Worm (Caenorhabditis elegans) whole organism, L3 larva: ENCODE results near the gene nas-17.

Source experiments
- R02D3.7 ChIP-seq: fragments of 150-350 bp; optimal IDR thresholded peaks from 2 replicates; lab custom pipeline; 2014; ENCODE audit warnings: missing biosample characterization, missing genetic modification characterization
- ZK546.5 ChIP-seq: sonication (generic microtip); optimal IDR thresholded peaks from 2 replicates; lab custom pipeline; 2017; ENCODE audit warnings: missing biosample characterization, missing genetic modification characterization
- aly-2 ChIP-seq: fragments of 150-350 bp; optimal IDR thresholded peaks from 2 replicates; lab custom pipeline; 2014; ENCODE audit warnings: missing biosample characterization, missing genetic modification characterization
- ceh-16 ChIP-seq: sonication (generic microtip); optimal IDR thresholded peaks from 2 replicates; lab custom pipeline; 2017; ENCODE audit warnings: missing biosample characterization, missing genetic modification characterization
- ceh-28 ChIP-seq: fragments of 150-350 bp; optimal IDR thresholded peaks from 2 replicates; lab custom pipeline; 2014; ENCODE audit warnings: missing biosample characterization, missing genetic modification reagents, missing genetic modification characterization
- ceh-82 ChIP-seq: fragments of 150-350 bp; optimal IDR thresholded peaks from 2 replicates; lab custom pipeline; 2014; ENCODE audit warnings: missing biosample characterization, missing genetic modification characterization
- ceh-9 ChIP-seq: sonication (generic microtip); optimal IDR thresholded peaks from 2 replicates; lab custom pipeline; 2018; ENCODE audit warnings: missing biosample characterization, missing genetic modification characterization
- egl-27 ChIP-seq: sonication (generic microtip); optimal IDR thresholded peaks from 4 replicates; lab custom pipeline; 2017; ENCODE audit warnings: missing biosample characterization, missing genetic modification reagents, missing genetic modification characterization
- egl-5 ChIP-seq: fragments of 150-350 bp; optimal IDR thresholded peaks from 2 replicates; lab custom pipeline; 2017; ENCODE audit warnings: missing biosample characterization, missing genetic modification reagents, missing genetic modification characterization, inconsistent platforms
- elt-2 ChIP-seq: sonication (generic microtip); optimal IDR thresholded peaks from 2 replicates; lab custom pipeline; 2016; ENCODE audit warnings: missing genetic modification reagents, mild to moderate bottlenecking, missing genetic modification characterization, missing compliant biosample characterization
- elt-3 ChIP-seq, 3 experiments: fragments of 150-350 bp in 1 of 3; sonication (generic microtip) in 2 of 3; optimal IDR thresholded peaks; 2 replicates in 2 of 3; 4 replicates in 1 of 3; lab custom pipeline; 2014 to 2017; ENCODE audit warnings: missing biosample characterization in 3 of 3, missing genetic modification characterization in 3 of 3
- fkh-10 ChIP-seq: sonication (generic microtip); optimal IDR thresholded peaks from 2 replicates; lab custom pipeline; 2017; ENCODE audit warnings: missing biosample characterization, missing genetic modification reagents, missing genetic modification characterization
- fos-1 ChIP-seq: fragments of 150-350 bp; optimal IDR thresholded peaks from 2 replicates; lab custom pipeline; 2014; ENCODE audit warnings: missing biosample characterization, missing genetic modification characterization
- hmg-11 ChIP-seq: sonication (generic microtip); optimal IDR thresholded peaks from 2 replicates; lab custom pipeline; 2016; ENCODE audit warnings: missing genetic modification characterization, missing compliant biosample characterization
- jun-1 ChIP-seq: fragments of 150-350 bp; optimal IDR thresholded peaks from 2 replicates; lab custom pipeline; 2014; ENCODE audit warnings: missing biosample characterization, missing genetic modification reagents, missing genetic modification characterization
- lin-39 ChIP-seq: fragments of 150-350 bp; optimal IDR thresholded peaks from 2 replicates; lab custom pipeline; 2018; ENCODE audit warnings: missing biosample characterization, missing genetic modification reagents, missing genetic modification characterization
- nfya-1 ChIP-seq: sonication (generic microtip); optimal IDR thresholded peaks from 2 replicates; lab custom pipeline; 2017; ENCODE audit warnings: missing genetic modification characterization, mild to moderate bottlenecking, missing compliant biosample characterization, antibody characterized with exemption, moderate library complexity; ENCODE audit not compliant: insufficient read depth
- nhr-12 ChIP-seq: fragments of 150-350 bp; optimal IDR thresholded peaks from 2 replicates; lab custom pipeline; 2014; ENCODE audit warnings: missing biosample characterization, missing genetic modification characterization
- nhr-23 ChIP-seq: fragments of 150-350 bp; optimal IDR thresholded peaks from 2 replicates; lab custom pipeline; 2014; ENCODE audit warnings: missing biosample characterization, missing genetic modification reagents, missing genetic modification characterization
- nhr-25 ChIP-seq: sonication (generic microtip); optimal IDR thresholded peaks from 2 replicates; lab custom pipeline; 2017; ENCODE audit warnings: missing biosample characterization, missing genetic modification characterization
- pha-4 ChIP-seq: fragments of 150-350 bp; optimal IDR thresholded peaks from 2 replicates; lab custom pipeline; 2014; ENCODE audit warnings: missing biosample characterization, missing genetic modification reagents, missing genetic modification characterization
- pqm-1 ChIP-seq: fragments of 150-350 bp; optimal IDR thresholded peaks from 2 replicates; lab custom pipeline; 2017; ENCODE audit warnings: missing biosample characterization, missing genetic modification characterization, inconsistent platforms
- skn-1 ChIP-seq: fragments of 150-350 bp; optimal IDR thresholded peaks from 2 replicates; lab custom pipeline; 2014; ENCODE audit warnings: missing biosample characterization, missing genetic modification characterization
- snpc-4 ChIP-seq: fragments of 150-350 bp; optimal IDR thresholded peaks from 2 replicates; lab custom pipeline; 2014; ENCODE audit warnings: missing biosample characterization, missing genetic modification characterization
- unc-62 ChIP-seq: fragments of 150-350 bp; sonication (generic microtip); optimal IDR thresholded peaks from 4 replicates; lab custom pipeline; 2014; ENCODE audit warnings: missing biosample characterization, missing genetic modification reagents, missing genetic modification characterization

nas-17 gene

DNA sequence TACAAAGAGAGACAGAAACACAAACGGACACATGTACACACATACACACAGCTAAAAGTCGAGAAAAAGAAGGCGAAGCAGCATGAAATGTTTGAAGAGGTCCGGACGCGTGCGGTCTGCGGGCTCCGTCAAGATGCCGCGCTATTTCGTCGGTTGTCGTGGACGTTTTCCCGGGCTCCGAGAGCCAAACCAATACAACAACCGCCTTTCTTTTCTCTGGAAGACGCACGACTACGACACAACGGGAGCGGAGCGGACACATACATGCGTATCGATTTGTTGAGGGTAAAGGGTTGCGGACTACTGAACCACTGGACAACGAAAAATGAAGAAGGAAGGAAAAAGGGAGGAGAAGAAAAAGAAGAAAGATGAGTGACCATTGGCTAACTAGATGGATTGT, 46.7 kb downstream of the nas-17 start:
- TF ChIP-seq elt-2 (no peak), snpc-4 (tag; lab: Kevin White, UChicago) (peak; percentile 20), fkh-10 (GFP tag; lab: Kevin White, UChicago) (no peak), nhr-25 (tag; lab: Kevin White, UChicago) (no peak), nfya-1 (tag; lab: Kevin White, UChicago) (peak; percentile 86), hmg-11 (tag; lab: Kevin White, UChicago) (peak; percentile 30), R02D3.7 (tag; lab: Kevin White, UChicago) (no peak), lin-39 (tag; lab: Kevin White, UChicago) (peak; percentile 73), unc-62 (GFP tag; lab: Kevin White, UChicago) (peak; percentile 52), nhr-12 (tag; lab: Kevin White, UChicago) (no peak), elt-3 (tag; optimal IDR thresholded peaks at IDR 0.05; lab: Kevin White, UChicago) (no peak), skn-1 (tag; lab: Kevin White, UChicago) (no peak), pha-4 (tag; lab: Kevin White, UChicago) (no peak), ceh-28 (tag; lab: Kevin White, UChicago) (peak; percentile 28), egl-5 (tag; lab: Kevin White, UChicago) (peak; percentile 48), fos-1 (tag; lab: Kevin White, UChicago) (no peak)

DNA sequence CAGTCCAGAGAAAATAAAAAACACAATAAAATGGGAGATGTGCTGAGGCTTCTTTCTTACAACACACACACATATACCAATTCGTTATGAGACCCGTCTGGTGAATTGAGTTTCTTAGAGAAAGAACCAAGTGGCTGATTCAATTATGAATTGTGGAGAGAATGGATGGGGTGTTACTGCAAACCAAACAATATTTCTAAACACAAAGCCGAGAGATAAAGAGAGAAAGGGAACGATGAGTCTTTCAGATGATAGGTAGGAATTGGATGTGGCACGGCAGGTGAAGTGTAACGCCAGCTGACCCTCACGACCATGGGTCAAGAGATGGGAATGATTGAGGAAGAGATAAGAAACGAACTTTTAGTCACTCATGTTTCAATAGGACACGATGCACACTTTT, 47.6 kb downstream of the nas-17 start, which contains the start of gene mig-17:
Gene mig-17, plus strand, starts transcription at position 389 of the 400 bp plus-strand sequence.
- TF ChIP-seq nhr-12 (tag; lab: Kevin White, UChicago) (no peak), jun-1 (tag; lab: Kevin White, UChicago) (no peak), ZK546.5 (no peak), pqm-1 (tag; lab: Kevin White, UChicago) (no peak), hmg-11 (tag; lab: Kevin White, UChicago) (no peak), egl-5 (tag; lab: Kevin White, UChicago) (peak; percentile 53), ceh-82 (tag; lab: Kevin White, UChicago) (no peak), fos-1 (tag; lab: Kevin White, UChicago) (no peak), ceh-9 (no peak), aly-2 (tag; lab: Kevin White, UChicago) (no peak), nfya-1 (tag; lab: Kevin White, UChicago) (peak; percentile 23)

DNA sequence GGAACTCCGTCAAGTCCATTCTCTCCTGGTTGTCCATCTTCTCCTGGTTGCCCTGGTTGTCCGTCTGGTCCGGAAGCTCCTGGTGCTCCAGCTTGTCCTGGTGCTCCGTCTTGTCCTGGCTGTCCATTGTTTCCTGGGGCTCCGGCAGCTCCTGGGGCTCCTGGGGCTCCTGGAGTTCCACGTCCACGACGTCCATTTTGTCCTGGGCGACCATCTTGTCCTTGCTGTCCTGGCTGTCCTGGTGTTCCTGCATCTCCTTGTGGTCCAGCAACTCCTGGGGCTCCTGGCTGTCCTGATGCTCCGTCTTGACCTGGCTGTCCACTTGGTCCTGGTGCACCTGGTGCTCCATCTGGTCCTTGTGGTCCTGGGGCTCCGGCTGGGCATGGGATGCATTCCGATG, 50.7 kb downstream of the nas-17 start:
- TF ChIP-seq egl-27 (tag; lab: Kevin White, UChicago) (no peak), ceh-16 (tag; lab: Kevin White, UChicago) (no peak), nhr-23 (tag; lab: Kevin White, UChicago) (no peak), lin-39 (tag; lab: Kevin White, UChicago) (no peak)
